Fruit fly (Drosophila melanogaster) whole organism: ENCODE results near the gene CG15531.

Source experiments
- CG8478 ChIP-seq: fragments of >200 bp; optimal IDR thresholded peaks from 2 replicates; lab custom pipeline; 2018; ENCODE audit warnings: inconsistent platforms
- Dll ChIP-seq: fragments of >200 bp; optimal IDR thresholded peaks from 2 replicates; lab custom pipeline; 2017
- EcR ChIP-seq, 2 experiments: fragments of >200 bp; optimal IDR thresholded peaks; 2 replicates each; lab custom pipeline; 2017; ENCODE audit warnings: missing biosample characterization in 2 of 2, missing genetic modification characterization in 2 of 2, missing genetic modification reagents in 2 of 2
- pan ChIP-seq: fragments of >200 bp; optimal IDR thresholded peaks from 2 replicates; lab custom pipeline; 2017
- psq ChIP-seq: fragments of >200 bp; optimal IDR thresholded peaks from 2 replicates; lab custom pipeline; 2017
- usp ChIP-seq: fragments of >200 bp; optimal IDR thresholded peaks from 2 replicates; lab custom pipeline; 2017; ENCODE audit warnings: missing biosample characterization, missing genetic modification characterization, mixed read lengths

The CG15531 gene

dm6 chr3R:30209648-30210047, 13.6 kb upstream of the CG15531 start, which contains the start of gene Anp:
Gene Anp (plus strand): TSS chr3R:30209948.
- TF ChIP-seq usp (no peak), pan (lab: Kevin White, UChicago) (no peak), EcR (GFP tag; optimal IDR thresholded peaks at IDR 0.05; lab: Kevin White, UChicago) (no peak), psq (lab: Kevin White, UChicago) (no peak), CG8478 (lab: Kevin White, UChicago) (no peak)

- no peak for TF ChIP-seq usp
- TF ChIP-seq EcR (GFP tag; optimal IDR thresholded peaks at IDR 0.05; lab: Kevin White, UChicago), result no peak
- TF ChIP-seq pan (lab: Kevin White, UChicago), result no peak
- TF ChIP-seq CG8478 (lab: Kevin White, UChicago), result no peak
- TF ChIP-seq Dll, result no peak
- no peak for TF ChIP-seq psq (lab: Kevin White, UChicago)
Measured at dm6 chr3R:30208766-30209484, 12.9 kb upstream of the CG15531 start, which contains the start of gene RpS7. Gene RpS7 (minus strand): TSS chr3R:30209020.

- no peak for TF ChIP-seq usp
- TF ChIP-seq Dll, result no peak
- no peak for TF ChIP-seq CG8478 (lab: Kevin White, UChicago)
- TF ChIP-seq pan (lab: Kevin White, UChicago), result no peak
- no peak for TF ChIP-seq EcR (GFP tag; optimal IDR thresholded peaks at IDR 0.05; lab: Kevin White, UChicago)
- no peak for TF ChIP-seq psq (lab: Kevin White, UChicago)
Measured at dm6 chr3R:30208011-30208410, 12.0 kb upstream of the CG15531 start.

dm6 chr3R:30205946-30206345, 9.9 kb upstream of the CG15531 start:
- no peak for TF ChIP-seq CG8478 (lab: Kevin White, UChicago)
- TF ChIP-seq psq (lab: Kevin White, UChicago), result no peak
- TF ChIP-seq pan (lab: Kevin White, UChicago), result no peak
- no peak for TF ChIP-seq Dll
- TF ChIP-seq usp, result no peak
- no peak for TF ChIP-seq EcR (GFP tag; optimal IDR thresholded peaks at IDR 0.05; lab: Kevin White, UChicago)

dm6 chr3R:30204004-30204603, 8.1 kb upstream of the CG15531 start:
- TF ChIP-seq pan (lab: Kevin White, UChicago), result no peak
- TF ChIP-seq CG8478 (lab: Kevin White, UChicago), result no peak
- TF ChIP-seq psq (lab: Kevin White, UChicago), result no peak
- TF ChIP-seq usp, result no peak
- no peak for TF ChIP-seq Dll
- no peak for TF ChIP-seq EcR (GFP tag; optimal IDR thresholded peaks at IDR 0.05; lab: Kevin White, UChicago)

- TF ChIP-seq Dll (no peak), EcR (GFP tag; optimal IDR thresholded peaks at IDR 0.05; lab: Kevin White, UChicago) (no peak), psq (lab: Kevin White, UChicago) (no peak), pan (lab: Kevin White, UChicago) (no peak), usp (no peak), CG8478 (lab: Kevin White, UChicago) (no peak)
Measured at dm6 chr3R:30203104-30203986, 7.3 kb upstream of the CG15531 start.

dm6 chr3R:30202898-30203103, 6.8 kb upstream of the CG15531 start, which contains the start of gene CG9743:
Gene CG9743 (minus strand): TSS chr3R:30202998.
- TF ChIP-seq psq (lab: Kevin White, UChicago) (no peak), usp (no peak), EcR (GFP tag; optimal IDR thresholded peaks at IDR 0.05; lab: Kevin White, UChicago) (no peak), CG8478 (lab: Kevin White, UChicago) (no peak), pan (lab: Kevin White, UChicago) (no peak), Dll (no peak)

dm6 chr3R:30201064-30201463, 5.0 kb upstream of the CG15531 start:
- TF ChIP-seq psq (lab: Kevin White, UChicago) (no peak), usp (no peak), Dll (no peak), EcR (GFP tag; optimal IDR thresholded peaks at IDR 0.05; lab: Kevin White, UChicago) (no peak), CG8478 (lab: Kevin White, UChicago) (no peak), pan (lab: Kevin White, UChicago) (no peak)

- no peak for TF ChIP-seq CG8478 (lab: Kevin White, UChicago)
- TF ChIP-seq EcR (GFP tag; optimal IDR thresholded peaks at IDR 0.05; lab: Kevin White, UChicago), result no peak
- no peak for TF ChIP-seq usp
- TF ChIP-seq Dll, result no peak
- no peak for TF ChIP-seq psq (lab: Kevin White, UChicago)
- TF ChIP-seq pan (lab: Kevin White, UChicago), result no peak
Measured at dm6 chr3R:30200091-30200698, 4.2 kb upstream of the CG15531 start.

dm6 chr3R:30198793-30199192, 2.8 kb upstream of the CG15531 start:
- TF ChIP-seq EcR (GFP tag; optimal IDR thresholded peaks at IDR 0.05; lab: Kevin White, UChicago) (no peak), pan (lab: Kevin White, UChicago) (no peak), CG8478 (lab: Kevin White, UChicago) (no peak), usp (no peak), psq (lab: Kevin White, UChicago) (no peak), Dll (no peak)

- TF ChIP-seq EcR (GFP tag; optimal IDR thresholded peaks at IDR 0.05; lab: Kevin White, UChicago) (no peak), psq (lab: Kevin White, UChicago) (no peak), pan (lab: Kevin White, UChicago) (no peak), CG8478 (lab: Kevin White, UChicago) (no peak), usp (no peak), Dll (no peak)
Measured at dm6 chr3R:30197796-30198195, 1.8 kb upstream of the CG15531 start.
